Fruit fly (Drosophila melanogaster) whole organism, adult: Measurements from ENCODE around the gene CG17637.
A peak's percentile ranks its signal among the peaks of the same experiment; 100 is the strongest.

Experiments used
- CG11617 ChIP-seq: fragments of 200-800 bp; sonication (Bioruptor generic); optimal IDR thresholded peaks from 2 replicates; lab custom pipeline; 2017; ENCODE audit warnings: mild to moderate bottlenecking, missing biosample characterization, missing genetic modification reagents, missing genetic modification characterization
- CG12768 ChIP-seq: fragments of 200-800 bp; sonication (Bioruptor generic); optimal IDR thresholded peaks from 2 replicates; lab custom pipeline; 2017; ENCODE audit warnings: missing biosample characterization, missing genetic modification characterization, mild to moderate bottlenecking, moderate library complexity, missing genetic modification reagents
- CG14711 ChIP-seq: fragments of 200-800 bp; sonication (Bioruptor generic); optimal IDR thresholded peaks from 2 replicates; lab custom pipeline; 2018; ENCODE audit warnings: missing biosample characterization, mild to moderate bottlenecking, missing genetic modification characterization, moderate library complexity
- CG1620 ChIP-seq: fragments of 200-800 bp; sonication (Bioruptor generic); optimal IDR thresholded peaks from 2 replicates; lab custom pipeline; 2016; ENCODE audit warnings: missing biosample characterization, missing genetic modification characterization
- CG33017 ChIP-seq: fragments of 200-800 bp; sonication (Bioruptor generic); optimal IDR thresholded peaks from 2 replicates; lab custom pipeline; 2018; ENCODE audit warnings: missing biosample characterization, mild to moderate bottlenecking, missing genetic modification characterization, moderate library complexity
- CG5204 ChIP-seq: fragments of 200-800 bp; sonication (Bioruptor generic); optimal IDR thresholded peaks from 2 replicates; lab custom pipeline; 2016; ENCODE audit warnings: missing biosample characterization, missing genetic modification characterization
- CG7045 ChIP-seq: fragments of 200-800 bp; sonication (Bioruptor generic); optimal IDR thresholded peaks from 2 replicates; lab custom pipeline; 2017; ENCODE audit warnings: missing biosample characterization, mild to moderate bottlenecking, missing genetic modification characterization
- CG7101 ChIP-seq: fragments of 200-800 bp; sonication (Bioruptor generic); optimal IDR thresholded peaks from 2 replicates; lab custom pipeline; 2018; ENCODE audit warnings: missing biosample characterization, mild to moderate bottlenecking, missing genetic modification characterization, moderate library complexity
- Clk ChIP-seq: fragments of 200-800 bp; sonication (Bioruptor generic); optimal IDR thresholded peaks from 2 replicates; lab custom pipeline; 2017; ENCODE audit warnings: missing biosample characterization, missing genetic modification characterization
- Crg-1 ChIP-seq: fragments of 200-800 bp; sonication (Bioruptor generic); optimal IDR thresholded peaks from 2 replicates; lab custom pipeline; 2016; ENCODE audit warnings: missing biosample characterization, missing genetic modification characterization
- Hr96 ChIP-seq: fragments of 200-800 bp; sonication (Bioruptor generic); optimal IDR thresholded peaks from 2 replicates; lab custom pipeline; 2016; ENCODE audit warnings: missing biosample characterization, missing genetic modification characterization
- Mnt ChIP-seq: fragments of 200-800 bp; sonication (Bioruptor generic); optimal IDR thresholded peaks from 2 replicates; lab custom pipeline; 2016; ENCODE audit warnings: missing biosample characterization, mild to moderate bottlenecking, missing genetic modification characterization
- bab1 ChIP-seq: fragments of 200-800 bp; sonication (Bioruptor generic); optimal IDR thresholded peaks from 3 replicates; lab custom pipeline; 2019; ENCODE audit warnings: missing biosample characterization, mild to moderate bottlenecking, missing genetic modification characterization, moderate library complexity
- cic ChIP-seq: fragments of 200-800 bp; sonication (Bioruptor generic); optimal IDR thresholded peaks from 2 replicates; lab custom pipeline; 2017; ENCODE audit warnings: missing biosample characterization, mild to moderate bottlenecking, missing genetic modification characterization, moderate library complexity
- cnc ChIP-seq, 2 experiments: fragments of >200 bp; optimal IDR thresholded peaks; 2 replicates each; lab custom pipeline; 2017
- kay ChIP-seq: fragments of 200-800 bp; sonication (Bioruptor generic); peaks from one replicate; lab custom pipeline; 2016; ENCODE audit warnings: missing biosample characterization, missing genetic modification characterization, borderline replicate concordance
- ovo ChIP-seq: fragments of 200-800 bp; sonication (Bioruptor generic); optimal IDR thresholded peaks from 2 replicates; lab custom pipeline; 2016; ENCODE audit warnings: missing biosample characterization, missing genetic modification characterization
- pad ChIP-seq: fragments of 200-800 bp; sonication (Bioruptor generic); optimal IDR thresholded peaks from 3 replicates; lab custom pipeline; 2017; ENCODE audit warnings: missing biosample characterization, missing genetic modification characterization, mild to moderate bottlenecking, moderate library complexity, missing genetic modification reagents
- tj ChIP-seq: fragments of 200-800 bp; sonication (Bioruptor generic); optimal IDR thresholded peaks from 3 replicates; lab custom pipeline; 2017; ENCODE audit warnings: missing biosample characterization, mild to moderate bottlenecking, missing genetic modification characterization, moderate library complexity
- toe ChIP-seq: fragments of 200-800 bp; sonication (Bioruptor generic); optimal IDR thresholded peaks from 2 replicates; lab custom pipeline; 2016; ENCODE audit warnings: missing biosample characterization, missing genetic modification characterization

The CG17637 gene

dm6 chr3L:20487649-20488048 is 16.3 kb upstream of the CG17637 start:
- TF ChIP-seq bab1 (GFP tag; lab: Kevin White, UChicago) (no peak), toe (GFP tag; lab: Kevin White, UChicago) (no peak), CG7045 (GFP tag; lab: Kevin White, UChicago) (no peak), Clk (GFP tag; lab: Kevin White, UChicago) (no peak), cic (GFP tag; lab: Kevin White, UChicago) (no peak), kay (GFP tag; lab: Kevin White, UChicago) (no peak), CG5204 (no peak), Hr96 (GFP tag; lab: Kevin White, UChicago) (no peak), ovo (GFP tag; lab: Kevin White, UChicago) (no peak), CG12768 (GFP tag; lab: Kevin White, UChicago) (no peak), CG11617 (GFP tag; lab: Kevin White, UChicago) (no peak), tj (GFP tag; lab: Kevin White, UChicago) (no peak), pad (GFP tag; lab: Kevin White, UChicago) (no peak), CG7101 (tag; lab: Kevin White, UChicago) (no peak), cnc (optimal IDR thresholded peaks at IDR 0.05; lab: Kevin White, UChicago) (no peak), CG33017 (no peak), CG14711 (no peak), Crg-1 (GFP tag; lab: Kevin White, UChicago) (no peak), CG1620 (GFP tag; lab: Kevin White, UChicago) (no peak), Mnt (GFP tag; lab: Kevin White, UChicago) (no peak)

DNA sequence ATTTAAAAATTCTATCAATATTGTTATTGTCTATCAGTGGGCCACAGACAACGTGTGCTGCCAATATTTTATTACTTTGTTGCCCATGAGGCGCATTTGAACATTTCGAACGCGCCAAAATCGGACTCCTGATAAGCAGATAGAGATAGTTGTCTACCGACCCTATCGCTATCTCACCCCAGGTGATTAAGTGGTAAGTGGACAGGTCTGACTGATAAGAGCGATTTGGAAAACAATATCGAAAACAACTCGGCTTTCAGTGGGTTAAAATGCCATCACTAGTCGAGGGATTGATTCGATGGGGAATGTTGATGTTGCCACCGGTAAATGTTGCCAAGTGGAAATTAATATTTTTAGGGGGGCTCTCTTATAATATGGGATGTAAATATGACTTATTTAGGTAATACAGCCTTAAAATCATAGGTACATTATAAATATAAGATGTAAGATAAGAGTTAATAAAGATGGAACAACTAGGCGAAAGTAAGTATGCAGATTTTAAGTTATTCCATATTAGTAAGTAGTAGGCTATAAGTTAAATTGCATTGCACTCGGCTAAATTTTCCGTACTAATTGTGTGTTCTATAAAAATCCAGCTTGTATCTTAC is 12.4 kb upstream of the CG17637 start, which contains the start of gene ND-39:
Gene ND-39, plus strand, starts transcription at position 558 of the 608 bp plus-strand sequence.
- no peak for TF ChIP-seq toe (GFP tag; lab: Kevin White, UChicago)
- no peak for TF ChIP-seq CG5204
- no peak for TF ChIP-seq bab1 (GFP tag; lab: Kevin White, UChicago)
- no peak for TF ChIP-seq pad (GFP tag; lab: Kevin White, UChicago)
- TF ChIP-seq Mnt (GFP tag; lab: Kevin White, UChicago), result no peak
- no peak for TF ChIP-seq CG12768 (GFP tag; lab: Kevin White, UChicago)
- TF ChIP-seq kay (GFP tag; lab: Kevin White, UChicago), result no peak
- no peak for TF ChIP-seq cnc (optimal IDR thresholded peaks at IDR 0.05; lab: Kevin White, UChicago)
- no peak for TF ChIP-seq Crg-1 (GFP tag; lab: Kevin White, UChicago)
- no peak for TF ChIP-seq CG11617 (GFP tag; lab: Kevin White, UChicago)
- TF ChIP-seq CG33017, result no peak
- TF ChIP-seq Clk (GFP tag; lab: Kevin White, UChicago), result no peak
- TF ChIP-seq CG7045 (GFP tag; lab: Kevin White, UChicago), result no peak

DNA sequence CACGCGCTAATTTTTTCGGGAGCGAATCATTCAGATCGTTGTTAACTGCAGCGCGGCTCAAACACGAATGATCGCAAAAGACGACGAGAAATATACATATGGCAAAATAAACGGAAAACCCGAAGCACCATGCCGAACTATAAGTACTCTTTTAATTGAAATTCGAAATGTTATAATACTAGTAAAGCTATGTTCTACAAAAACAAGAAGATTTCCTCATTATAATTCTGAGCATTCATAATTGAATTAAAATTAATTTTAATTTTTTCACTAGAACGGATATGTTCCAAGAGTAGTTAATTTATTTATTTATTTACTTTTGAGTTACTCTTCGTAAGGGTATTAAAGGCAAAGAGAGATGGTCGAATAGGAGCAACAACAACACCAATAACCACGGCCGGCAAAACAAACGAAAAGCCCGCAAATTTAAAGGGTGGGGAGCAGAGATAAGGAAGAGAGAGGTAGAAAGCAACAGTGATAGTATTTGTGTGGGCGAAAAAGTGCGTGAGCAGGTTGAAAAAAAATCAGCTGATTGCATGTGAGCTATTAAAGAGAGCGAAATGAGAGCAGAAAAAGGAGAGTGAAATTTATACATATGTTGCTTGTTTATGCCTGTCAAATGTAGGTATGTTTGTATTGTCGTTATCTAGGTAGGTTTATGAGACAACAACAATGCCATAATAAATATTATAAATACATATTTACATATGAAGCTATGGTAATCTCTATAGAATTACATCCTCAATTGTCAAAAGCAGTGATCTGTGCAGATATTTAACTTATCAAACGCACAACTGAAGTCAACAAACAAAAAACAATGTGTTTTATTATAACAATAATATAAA is 10.3 kb upstream of the CG17637 start:
- TF ChIP-seq ovo (GFP tag; lab: Kevin White, UChicago), result no peak
- TF ChIP-seq CG5204, result peak; percentile 24
- peak; percentile 63 for TF ChIP-seq tj (GFP tag; lab: Kevin White, UChicago)
- no peak for TF ChIP-seq Crg-1 (GFP tag; lab: Kevin White, UChicago)
- TF ChIP-seq CG33017, result peak; percentile 76
- peak; percentile 19 for TF ChIP-seq CG7045 (GFP tag; lab: Kevin White, UChicago)
- peak; percentile 2 for TF ChIP-seq pad (GFP tag; lab: Kevin White, UChicago)
- TF ChIP-seq cnc (optimal IDR thresholded peaks at IDR 0.05; lab: Kevin White, UChicago), result no peak
- no peak for TF ChIP-seq toe (GFP tag; lab: Kevin White, UChicago)
- peak; percentile 75 for TF ChIP-seq CG11617 (GFP tag; lab: Kevin White, UChicago)
- no peak for TF ChIP-seq Clk (GFP tag; lab: Kevin White, UChicago)
- TF ChIP-seq CG1620 (GFP tag; lab: Kevin White, UChicago), result peak; percentile 11
- peak; percentile 10 for TF ChIP-seq Mnt (GFP tag; lab: Kevin White, UChicago)
- peak; percentile 21 for TF ChIP-seq cic (GFP tag; lab: Kevin White, UChicago)
- no peak for TF ChIP-seq kay (GFP tag; lab: Kevin White, UChicago)
- TF ChIP-seq bab1 (GFP tag; lab: Kevin White, UChicago), result peak; percentile 95
- TF ChIP-seq CG7101 (tag; lab: Kevin White, UChicago), result peak; percentile 81
- TF ChIP-seq Hr96 (GFP tag; lab: Kevin White, UChicago), result peak; percentile 16
- peak; percentile 58 for TF ChIP-seq CG12768 (GFP tag; lab: Kevin White, UChicago)
- TF ChIP-seq CG14711, result peak; percentile 78

DNA sequence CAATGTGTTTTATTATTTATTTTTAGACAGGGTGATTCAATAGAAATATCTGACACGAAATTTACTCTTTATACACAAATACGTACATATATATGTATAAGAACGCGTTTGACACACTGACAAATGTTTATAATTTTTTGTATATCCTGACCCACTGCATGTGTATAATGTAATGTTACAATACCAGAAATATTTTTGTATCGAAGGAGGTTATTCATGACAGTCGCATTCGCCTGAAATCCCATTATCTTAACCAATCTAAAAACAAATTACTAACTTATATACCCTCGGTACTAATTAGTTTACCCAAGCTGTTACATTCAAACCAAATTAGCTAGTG is 9.8 kb upstream of the CG17637 start:
- TF ChIP-seq CG7045 (GFP tag; lab: Kevin White, UChicago) (no peak), Crg-1 (GFP tag; lab: Kevin White, UChicago) (no peak)

DNA sequence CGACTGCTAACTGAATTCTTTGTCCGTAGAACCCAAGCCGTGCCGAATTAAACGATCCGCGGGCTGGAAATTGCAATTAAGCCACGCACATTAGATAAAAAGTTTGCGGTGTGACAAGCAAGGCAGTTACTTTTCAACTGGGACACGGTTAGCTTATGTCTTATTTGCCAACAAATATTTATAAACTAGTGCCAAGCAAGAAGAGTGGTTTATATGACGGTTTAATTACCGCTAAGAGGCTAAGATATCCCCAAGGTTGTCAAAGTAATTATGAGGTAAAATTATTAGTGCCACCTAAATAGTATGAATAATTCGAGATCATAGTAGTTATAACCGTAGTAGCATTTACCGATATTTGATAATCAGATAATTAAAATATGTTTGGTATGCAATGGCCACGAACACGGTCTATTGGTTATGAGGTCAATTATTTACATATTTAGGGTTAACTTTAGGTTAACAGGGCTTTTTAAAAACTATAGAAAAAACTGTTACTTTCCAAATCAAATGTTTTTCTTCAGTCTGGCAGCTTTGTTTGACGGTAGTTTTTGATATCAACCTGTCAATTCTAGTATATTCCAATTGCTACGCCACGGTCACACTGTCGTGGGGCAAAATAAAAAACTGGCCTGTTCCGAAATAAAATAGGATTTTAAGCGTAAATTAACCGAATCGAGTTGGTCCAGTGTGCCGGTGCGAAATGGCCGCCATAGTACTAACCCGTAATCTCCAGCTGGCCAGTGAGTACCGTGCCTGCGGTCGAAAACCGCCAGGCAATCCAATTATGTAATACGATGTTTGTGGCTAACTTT is 9.0 kb upstream of the CG17637 start, which contains the start of gene ZnT77C:
Gene ZnT77C, minus strand, starts transcription at position 142 of the 812 bp plus-strand sequence.
- TF ChIP-seq bab1 (GFP tag; lab: Kevin White, UChicago) (peak; percentile 21), Clk (GFP tag; lab: Kevin White, UChicago) (no peak)
